Worm (Caenorhabditis elegans) whole organism, midembryonic: ENCODE measurements around the gene acox-1.5.

Experiments
- T22C8.4 ChIP-seq: fragments of 200-800 bp; sonication (Bioruptor generic); IDR thresholded peaks from 2 replicates; pipeline ENCODE4 v1.3.6; 2022; ENCODE audit warnings: missing genetic modification characterization, missing compliant biosample characterization
- cog-1 ChIP-seq: sonication (generic microtip); optimal IDR thresholded peaks from 2 replicates; lab custom pipeline; 2016; ENCODE audit warnings: missing genetic modification characterization, missing compliant biosample characterization
- flt-1 ChIP-seq: fragments of 200-800 bp; sonication (Bioruptor generic); IDR thresholded peaks from 2 replicates; pipeline ENCODE4 v1.3.6; 2022; ENCODE audit warnings: missing genetic modification characterization, missing compliant biosample characterization
- klf-2 ChIP-seq: fragments of 200-800 bp; sonication (Bioruptor generic); conservative IDR thresholded peaks from 2 replicates; pipeline ENCODE4 v1.3.6; 2022; ENCODE audit warnings: missing genetic modification reagents, missing genetic modification characterization, missing compliant biosample characterization
- ref-1 ChIP-seq: fragments of 200-800 bp; sonication (Bioruptor generic); conservative IDR thresholded peaks from 2 replicates; pipeline ENCODE4 v1.3.6; 2022; ENCODE audit warnings: missing genetic modification reagents, missing genetic modification characterization, missing compliant biosample characterization
- tab-1 ChIP-seq: fragments of 200-800 bp; sonication (Bioruptor generic); IDR thresholded peaks from 2 replicates; pipeline ENCODE4 v1.3.6; 2022; ENCODE audit warnings: missing genetic modification characterization, missing compliant biosample characterization
- ztf-23 ChIP-seq: fragments of 200-800 bp; sonication (Bioruptor generic); IDR thresholded peaks from 2 replicates; pipeline ENCODE4 v1.3.6; 2022; ENCODE audit warnings: missing genetic modification reagents, missing genetic modification characterization, missing compliant biosample characterization

DNA sequence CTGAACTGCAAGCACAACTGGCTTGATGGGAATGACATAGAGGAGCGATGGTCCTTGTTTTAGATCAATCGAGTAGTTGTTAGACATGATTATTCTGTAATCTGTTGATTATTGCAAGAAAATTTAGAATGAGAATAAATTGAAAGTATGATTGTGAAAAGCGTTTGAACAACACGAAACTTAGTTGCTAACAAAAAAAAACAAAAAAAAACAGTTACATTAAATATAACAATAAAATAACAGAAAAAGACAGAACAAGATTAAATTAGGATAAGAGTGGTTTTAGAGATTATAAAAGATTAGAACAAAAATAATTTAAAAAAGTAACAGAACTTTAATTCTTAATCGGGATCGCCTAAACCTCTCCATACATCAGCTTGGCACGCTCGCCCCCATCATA lies 28.8 kb downstream of the acox-1.5 start, which contains the start of gene C48B4.9:
- TF ChIP-seq ref-1 = no peak
- no peak for TF ChIP-seq cog-1 (tag; lab: Kevin White, UChicago)
- no peak for TF ChIP-seq tab-1
- TF ChIP-seq ztf-23 = no peak
- TF ChIP-seq flt-1 (GFP tag; lab: Robert Waterston, UW) = no peak
- no peak for TF ChIP-seq klf-2 (GFP tag; lab: Robert Waterston, UW)
- TF ChIP-seq T22C8.4 (GFP tag; lab: Robert Waterston, UW) = no peak
